Worm (Caenorhabditis elegans) whole organism, L1 larva: ENCODE data around the gene fkh-5.

Experiments
- C34B4.2 ChIP-seq: sonication (generic microtip); optimal IDR thresholded peaks from 2 replicates; lab custom pipeline; 2017; ENCODE audit warnings: mild to moderate bottlenecking, missing genetic modification characterization, missing compliant biosample characterization
- aly-2 ChIP-seq: fragments of 150-350 bp; optimal IDR thresholded peaks from 2 replicates; lab custom pipeline; 2014; ENCODE audit warnings: missing biosample characterization, missing genetic modification characterization
- ama-1 ChIP-seq: fragments of 150-350 bp; optimal IDR thresholded peaks from 2 replicates; lab custom pipeline; 2014
- blmp-1 ChIP-seq: fragments of 150-350 bp; optimal IDR thresholded peaks from 2 replicates; lab custom pipeline; 2014; ENCODE audit warnings: missing biosample characterization, missing genetic modification characterization
- dpl-1 ChIP-seq, 3 experiments: fragments of 150-350 bp in 2 of 3; sonication (generic microtip) in 1 of 3; optimal IDR thresholded peaks; 2 replicates each; lab custom pipeline; 2014 to 2017; ENCODE audit warnings: missing biosample characterization in 3 of 3, missing genetic modification characterization in 3 of 3, missing genetic modification reagents in 3 of 3
- isw-1 ChIP-seq: fragments of 200-800 bp; sonication (Bioruptor generic); IDR thresholded peaks from 2 replicates; pipeline ENCODE4 v1.3.6; 2022; ENCODE audit warnings: missing genetic modification characterization, missing compliant biosample characterization
- lin-35 ChIP-seq, 2 experiments: fragments of 150-350 bp; optimal IDR thresholded peaks; 2 replicates each; lab custom pipeline; 2014; ENCODE audit warnings: missing biosample characterization in 2 of 2, missing genetic modification characterization in 2 of 2, missing genetic modification reagents in 2 of 2
- lin-39 ChIP-seq: fragments of 150-350 bp; optimal IDR thresholded peaks from 2 replicates; lab custom pipeline; 2014; ENCODE audit warnings: missing biosample characterization, missing genetic modification reagents, missing genetic modification characterization
- nhr-11 ChIP-seq: fragments of 150-350 bp; optimal IDR thresholded peaks from 2 replicates; lab custom pipeline; 2014; ENCODE audit warnings: missing biosample characterization, missing genetic modification characterization
- nhr-28 ChIP-seq: fragments of 150-350 bp; optimal IDR thresholded peaks from 2 replicates; lab custom pipeline; 2014; ENCODE audit warnings: missing biosample characterization, missing genetic modification characterization
- nhr-76 ChIP-seq: sonication (generic microtip); optimal IDR thresholded peaks from 2 replicates; lab custom pipeline; 2017; ENCODE audit warnings: missing biosample characterization, missing genetic modification characterization
- rnt-1 ChIP-seq: sonication (generic microtip); optimal IDR thresholded peaks from 2 replicates; lab custom pipeline; 2016; ENCODE audit warnings: mild to moderate bottlenecking, missing genetic modification characterization, moderate library complexity, missing compliant biosample characterization
- unc-62 ChIP-seq: fragments of 150-350 bp; optimal IDR thresholded peaks from 2 replicates; lab custom pipeline; 2014; ENCODE audit warnings: missing biosample characterization, missing genetic modification reagents, missing genetic modification characterization

- TF ChIP-seq ama-1 (lab: Kevin White, UChicago) (no peak), C34B4.2 (no peak), dpl-1 (GFP tag; optimal IDR thresholded peaks at IDR 0.05; lab: Kevin White, UChicago) (no peak), aly-2 (tag; lab: Kevin White, UChicago) (no peak), rnt-1 (tag; lab: Kevin White, UChicago) (no peak), nhr-11 (tag; lab: Kevin White, UChicago) (no peak), lin-39 (tag; lab: Kevin White, UChicago) (no peak), lin-35 (GFP tag; optimal IDR thresholded peaks at IDR 0.05; lab: Kevin White, UChicago) (no peak), nhr-28 (tag; lab: Kevin White, UChicago) (no peak), blmp-1 (tag; lab: Kevin White, UChicago) (no peak), nhr-76 (tag; lab: Kevin White, UChicago) (no peak), isw-1 (no peak), unc-62 (no peak)
Measured at ce11 chrIII:4814730-4815129, 29.7 kb upstream of the fkh-5 start, which contains the start of gene arl-6.
